Worm (Caenorhabditis elegans): ENCODE results near the gene H12D21.10.

H12D21.10 gene

ce11 chrV:14854261-14854660 is 45.3 kb upstream of the H12D21.10 start:
- TF ChIP-seq ztf-4 (tag; optimal IDR thresholded peaks at IDR 0.05) (no peak), skn-1 (tag; optimal IDR thresholded peaks at IDR 0.05) (no peak), ceh-82 (tag; optimal IDR thresholded peaks at IDR 0.05) (no peak), pqm-1 (tag; optimal IDR thresholded peaks at IDR 0.05) (no peak), ztf-11 (tag; optimal IDR thresholded peaks at IDR 0.05) (no peak), lin-15B (tag; optimal IDR thresholded peaks at IDR 0.05) (no peak), snpc-4 (tag; optimal IDR thresholded peaks at IDR 0.05) (no peak), mml-1 (tag; optimal IDR thresholded peaks at IDR 0.05) (no peak), jun-1 (tag; optimal IDR thresholded peaks at IDR 0.05) (no peak), nfya-1 (tag; optimal IDR thresholded peaks at IDR 0.05; ENCODE audit: insufficient read depth) (no peak), R02D3.7 (tag; optimal IDR thresholded peaks at IDR 0.05) (no peak), nhr-77 (tag; optimal IDR thresholded peaks at IDR 0.05) (no peak), fkh-10 (GFP tag; optimal IDR thresholded peaks at IDR 0.05) (no peak), sea-2 (GFP tag; optimal IDR thresholded peaks at IDR 0.05) (no peak), ama-1 (optimal IDR thresholded peaks at IDR 0.05) (no peak)

DNA sequence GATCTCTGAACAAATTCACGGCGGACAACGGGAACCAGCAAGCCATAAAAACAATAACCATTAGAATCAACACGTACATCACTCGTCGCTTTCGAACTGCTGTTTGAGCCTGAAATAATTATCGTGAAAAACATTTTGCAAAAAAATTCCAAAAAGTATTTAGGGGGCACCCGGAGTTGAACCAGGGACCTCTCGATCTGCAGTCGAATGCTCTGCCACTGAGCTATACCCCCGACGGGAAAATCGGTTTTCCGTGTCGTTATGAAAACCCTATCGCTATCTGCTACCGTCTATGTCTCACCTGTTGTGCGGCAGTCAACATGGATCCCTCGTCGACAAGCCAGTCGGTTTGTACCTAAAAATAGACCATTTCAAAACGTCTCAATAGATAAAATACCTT is 44.0 kb upstream of the H12D21.10 start:
- TF ChIP-seq mdl-1 (tag; optimal IDR thresholded peaks at IDR 0.05) (no peak), daf-12 (tag; optimal IDR thresholded peaks at IDR 0.05) (no peak), snpc-4 (tag; optimal IDR thresholded peaks at IDR 0.05) (peak; percentile 10), ztf-4 (tag; optimal IDR thresholded peaks at IDR 0.05) (no peak), unc-39 (tag; optimal IDR thresholded peaks at IDR 0.05) (no peak), R02D3.7 (tag; optimal IDR thresholded peaks at IDR 0.05) (no peak), ceh-82 (tag; optimal IDR thresholded peaks at IDR 0.05) (no peak), jun-1 (tag; optimal IDR thresholded peaks at IDR 0.05) (no peak), elt-3 (tag; optimal IDR thresholded peaks at IDR 0.05) (no peak), tbx-2 (tag; optimal IDR thresholded peaks at IDR 0.05) (no peak), elt-2 (tag; optimal IDR thresholded peaks at IDR 0.05) (peak; percentile 20), mml-1 (tag; optimal IDR thresholded peaks at IDR 0.05) (no peak), ceh-28 (tag; optimal IDR thresholded peaks at IDR 0.05) (no peak), lin-39 (tag; optimal IDR thresholded peaks at IDR 0.05) (peak; percentile 28), lin-15B (tag; optimal IDR thresholded peaks at IDR 0.05) (no peak), nhr-43 (tag; optimal IDR thresholded peaks at IDR 0.05; ENCODE audit: poor library complexity, severe bottlenecking) (peak; percentile 50), nfya-1 (tag; optimal IDR thresholded peaks at IDR 0.05; ENCODE audit: insufficient read depth) (no peak), hmg-11 (tag; optimal IDR thresholded peaks at IDR 0.05) (no peak), unc-62 (GFP tag; optimal IDR thresholded peaks at IDR 0.05) (no peak), fos-1 (tag; optimal IDR thresholded peaks at IDR 0.05) (no peak), nhr-76 (tag; optimal IDR thresholded peaks at IDR 0.05) (no peak), lsy-12 (tag; optimal IDR thresholded peaks at IDR 0.05) (no peak), nhr-77 (tag; optimal IDR thresholded peaks at IDR 0.05) (no peak), nhr-11 (tag; optimal IDR thresholded peaks at IDR 0.05) (no peak), nhr-25 (tag; optimal IDR thresholded peaks at IDR 0.05) (no peak), zag-1 (tag; optimal IDR thresholded peaks at IDR 0.05) (no peak), skn-1 (tag; optimal IDR thresholded peaks at IDR 0.05) (no peak), pqm-1 (tag; optimal IDR thresholded peaks at IDR 0.05) (peak; percentile 6), ZK546.5 (tag; optimal IDR thresholded peaks at IDR 0.05) (no peak), fkh-2 (tag; optimal IDR thresholded peaks at IDR 0.05) (no peak), ama-1 (optimal IDR thresholded peaks at IDR 0.05) (no peak), eor-1 (tag; optimal IDR thresholded peaks at IDR 0.05) (no peak), nhr-12 (tag; optimal IDR thresholded peaks at IDR 0.05) (no peak), ceh-9 (tag; optimal IDR thresholded peaks at IDR 0.05) (no peak), aly-2 (tag; optimal IDR thresholded peaks at IDR 0.05) (no peak), nhr-67 (tag; optimal IDR thresholded peaks at IDR 0.05) (no peak)

DNA sequence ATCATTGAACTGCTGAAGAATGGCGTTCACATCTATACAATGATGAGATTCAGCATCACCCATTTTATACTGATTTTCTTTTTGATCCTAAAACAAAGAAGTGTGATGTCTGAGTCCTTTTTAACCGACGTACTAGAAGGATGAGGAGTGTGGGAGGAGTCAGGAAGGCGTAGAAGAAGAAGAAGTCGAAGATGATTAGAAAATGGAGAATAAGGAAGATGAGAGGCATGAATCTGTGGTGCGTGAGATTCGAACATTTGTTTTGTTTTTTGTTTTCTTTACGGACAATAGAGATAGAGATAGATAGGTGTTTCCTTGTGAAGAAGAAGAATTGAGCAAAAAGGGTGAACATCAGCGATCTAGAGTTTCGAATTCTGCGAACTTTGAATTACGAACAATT is 41.1 kb upstream of the H12D21.10 start, which contains the start of gene npr-13:
TSS of gene npr-13 (minus strand) at position 101 of the 400 bp plus-strand sequence.
- TF ChIP-seq skn-1 (tag; optimal IDR thresholded peaks at IDR 0.05) (no peak), ama-1 (optimal IDR thresholded peaks at IDR 0.05) (no peak), nhr-67 (tag; optimal IDR thresholded peaks at IDR 0.05) (no peak), lsy-12 (tag; optimal IDR thresholded peaks at IDR 0.05) (no peak), unc-39 (tag; optimal IDR thresholded peaks at IDR 0.05) (no peak), sea-2 (GFP tag; optimal IDR thresholded peaks at IDR 0.05) (no peak), egl-27 (tag; optimal IDR thresholded peaks at IDR 0.05) (no peak)

Data from whole organism, L3 larva.